Fruit fly (Drosophila melanogaster) whole organism, adult: ENCODE results near the gene FipoQ.

Experiments used
- Clk ChIP-seq: fragments of 200-800 bp; sonication (Bioruptor generic); optimal IDR thresholded peaks from 2 replicates; lab custom pipeline; 2017; ENCODE audit warnings: missing biosample characterization, missing genetic modification characterization
- Hr96 ChIP-seq: fragments of 200-800 bp; sonication (Bioruptor generic); optimal IDR thresholded peaks from 2 replicates; lab custom pipeline; 2016; ENCODE audit warnings: missing biosample characterization, missing genetic modification characterization
- tj ChIP-seq: fragments of 200-800 bp; sonication (Bioruptor generic); optimal IDR thresholded peaks from 3 replicates; lab custom pipeline; 2017; ENCODE audit warnings: missing biosample characterization, mild to moderate bottlenecking, missing genetic modification characterization, moderate library complexity

dm6 chr3R:29517923-29518322 is 23.3 kb downstream of the FipoQ start:
- no peak for TF ChIP-seq Hr96 (GFP tag; lab: Kevin White, UChicago)
- TF ChIP-seq Clk (GFP tag; lab: Kevin White, UChicago), result no peak
- no peak for TF ChIP-seq tj (GFP tag; lab: Kevin White, UChicago)
